Fruit fly (Drosophila melanogaster): ENCODE measurements around the gene CG12259.
A peak's percentile ranks its signal among the peaks of the same experiment; 100 is the strongest.

- TF ChIP-seq CG11617 (GFP tag; optimal IDR thresholded peaks at IDR 0.05): peak; percentile 78
- TF ChIP-seq pad (GFP tag; optimal IDR thresholded peaks at IDR 0.05): peak; percentile 64
- TF ChIP-seq cnc (optimal IDR thresholded peaks at IDR 0.05): no peak
- TF ChIP-seq Clk (GFP tag; optimal IDR thresholded peaks at IDR 0.05): peak; percentile 51
- no peak for TF ChIP-seq bab1 (GFP tag; optimal IDR thresholded peaks at IDR 0.05)
- TF ChIP-seq kay (GFP tag; ENCODE audit: borderline replicate concordance): no peak
- TF ChIP-seq CG1620 (GFP tag; optimal IDR thresholded peaks at IDR 0.05): peak; percentile 76
- peak; percentile 37 for TF ChIP-seq Mnt (GFP tag; optimal IDR thresholded peaks at IDR 0.05)
- peak; percentile 68 for TF ChIP-seq CG7045 (GFP tag; optimal IDR thresholded peaks at IDR 0.05)
Measured at dm6 chr3R:27916355-27917019, 4.4 kb downstream of the CG12259 start, which contains the start of the genes CG5003 and mRpS22.

All from whole organism, adult.